Worm (Caenorhabditis elegans) whole organism, young adult: ENCODE results near the gene folt-3.

ENCODE experiments used
- F10E7.11 ChIP-seq: sonication (generic microtip); optimal IDR thresholded peaks from 2 replicates; lab custom pipeline; 2017; ENCODE audit warnings: mild to moderate bottlenecking, missing genetic modification characterization, moderate library complexity, missing compliant biosample characterization
- F39B2.1 ChIP-seq: fragments of 200-800 bp; sonication (Bioruptor generic); IDR thresholded peaks from 2 replicates; pipeline ENCODE4 v1.3.6; 2022; ENCODE audit warnings: missing genetic modification reagents, missing genetic modification characterization, missing compliant biosample characterization
- F55B11.4 ChIP-seq: sonication (generic microtip); optimal IDR thresholded peaks from 2 replicates; lab custom pipeline; 2016; ENCODE audit warnings: missing compliant biosample characterization, missing genetic modification characterization, borderline replicate concordance; ENCODE audit not compliant: insufficient read depth
- F57C9.4 ChIP-seq: sonication (generic microtip); optimal IDR thresholded peaks from 2 replicates; lab custom pipeline; 2017; ENCODE audit warnings: mild to moderate bottlenecking, missing genetic modification characterization, missing compliant biosample characterization
- Y79H2A.3 ChIP-seq: fragments of 200-800 bp; sonication (Bioruptor generic); conservative IDR thresholded peaks from 2 replicates; pipeline ENCODE4 v1.3.6; 2022; ENCODE audit warnings: missing genetic modification reagents, missing genetic modification characterization, missing compliant biosample characterization
- Y95B8A.8 ChIP-seq: fragments of 200-800 bp; sonication (Bioruptor generic); IDR thresholded peaks from 2 replicates; pipeline ENCODE4 v1.3.6; 2022; ENCODE audit warnings: missing genetic modification reagents, missing genetic modification characterization, missing compliant biosample characterization
- aptf-3 ChIP-seq: fragments of 200-800 bp; sonication (Bioruptor generic); IDR thresholded peaks from 2 replicates; pipeline ENCODE4 v1.3.6; 2022; ENCODE audit warnings: missing genetic modification characterization, missing compliant biosample characterization
- atf-7 ChIP-seq: sonication (generic microtip); optimal IDR thresholded peaks from 2 replicates; lab custom pipeline; 2017; ENCODE audit warnings: mild to moderate bottlenecking, missing genetic modification characterization, missing compliant biosample characterization
- athp-1 ChIP-seq: sonication (generic microtip); optimal IDR thresholded peaks from 2 replicates; lab custom pipeline; 2017; ENCODE audit warnings: mild to moderate bottlenecking, missing genetic modification characterization, missing compliant biosample characterization
- bed-1 ChIP-seq: fragments of 200-800 bp; sonication (Bioruptor generic); IDR thresholded peaks from 2 replicates; pipeline ENCODE4 v1.3.6; 2022; ENCODE audit warnings: missing genetic modification reagents, missing genetic modification characterization, missing compliant biosample characterization
- bed-2 ChIP-seq: fragments of 200-800 bp; sonication (Bioruptor generic); IDR thresholded peaks from 2 replicates; pipeline ENCODE4 v1.3.6; 2022; ENCODE audit warnings: missing genetic modification reagents, missing genetic modification characterization, missing compliant biosample characterization
- ccch-3 ChIP-seq: fragments of 200-800 bp; sonication (Bioruptor generic); optimal IDR thresholded peaks from 2 replicates; lab custom pipeline; 2018; ENCODE audit warnings: mild to moderate bottlenecking, missing genetic modification characterization, missing compliant biosample characterization
- cebp-1 ChIP-seq, 2 experiments: fragments of 200-800 bp in 1 of 2; sonication (Bioruptor generic) in 1 of 2; sonication (generic microtip) in 1 of 2; IDR thresholded peaks in 1 of 2; optimal IDR thresholded peaks in 1 of 2; 2 replicates each; pipeline versions ENCODE4 v1.3.6 to Lab custom; 2017 to 2022; ENCODE audit warnings: missing compliant biosample characterization in 2 of 2, missing genetic modification characterization in 2 of 2, mild to moderate bottlenecking in 1 of 2, missing genetic modification reagents in 1 of 2, moderate library complexity in 1 of 2
- ceh-100 ChIP-seq: fragments of 200-800 bp; sonication (Bioruptor generic); IDR thresholded peaks from 2 replicates; pipeline ENCODE4 v1.3.6; 2022; ENCODE audit warnings: missing genetic modification reagents, missing genetic modification characterization, missing compliant biosample characterization
- ceh-91 ChIP-seq: fragments of 200-800 bp; sonication (Bioruptor generic); IDR thresholded peaks from 2 replicates; pipeline ENCODE4 v1.3.6; 2022; ENCODE audit warnings: missing genetic modification reagents, missing genetic modification characterization, missing compliant biosample characterization
- chd-7 ChIP-seq: sonication (generic microtip); optimal IDR thresholded peaks from 2 replicates; lab custom pipeline; 2016; ENCODE audit warnings: mild to moderate bottlenecking, missing genetic modification characterization, moderate library complexity, missing compliant biosample characterization
- dox-1 ChIP-seq: fragments of 200-800 bp; sonication (Bioruptor generic); IDR thresholded peaks from 2 replicates; pipeline ENCODE4 v1.3.6; 2022; ENCODE audit warnings: missing genetic modification reagents, missing genetic modification characterization, missing compliant biosample characterization
- dpl-1 ChIP-seq: fragments of 150-350 bp; optimal IDR thresholded peaks from 2 replicates; lab custom pipeline; 2014; ENCODE audit warnings: missing biosample characterization, missing genetic modification reagents, missing genetic modification characterization
- egl-44 ChIP-seq: fragments of 200-800 bp; sonication (Bioruptor generic); IDR thresholded peaks from 2 replicates; pipeline ENCODE4 v1.3.6; 2022; ENCODE audit warnings: missing genetic modification reagents, missing genetic modification characterization, missing compliant biosample characterization
- ekl-4 ChIP-seq: fragments of 200-800 bp; sonication (Bioruptor generic); IDR thresholded peaks from 2 replicates; pipeline ENCODE4 v1.3.6; 2022; ENCODE audit warnings: missing genetic modification reagents, missing genetic modification characterization, missing compliant biosample characterization
- fkh-3 ChIP-seq: sonication (generic microtip); optimal IDR thresholded peaks from 2 replicates; lab custom pipeline; 2016; ENCODE audit warnings: mild to moderate bottlenecking, missing genetic modification characterization, missing compliant biosample characterization
- gei-17 ChIP-seq: fragments of 200-800 bp; sonication (Bioruptor generic); optimal IDR thresholded peaks from 2 replicates; lab custom pipeline; 2018; ENCODE audit warnings: mild to moderate bottlenecking, missing genetic modification characterization, missing compliant biosample characterization
- lin-26 ChIP-seq: fragments of 200-800 bp; sonication (Bioruptor generic); IDR thresholded peaks from 2 replicates; pipeline ENCODE4 v1.3.6; 2022; ENCODE audit warnings: missing genetic modification reagents, missing genetic modification characterization, missing compliant biosample characterization
- lin-40 ChIP-seq: sonication (generic microtip); optimal IDR thresholded peaks from 2 replicates; lab custom pipeline; 2016; ENCODE audit warnings: missing genetic modification characterization, mild to moderate bottlenecking, missing compliant biosample characterization, missing genotype, missing genetic modification reagents
- lsy-27 ChIP-seq: sonication (generic microtip); optimal IDR thresholded peaks from 2 replicates; lab custom pipeline; 2017; ENCODE audit warnings: missing genetic modification characterization, mild to moderate bottlenecking, missing compliant biosample characterization, antibody characterized with exemption, missing genotype, borderline replicate concordance; ENCODE audit not compliant: insufficient read depth
- mcd-1 ChIP-seq: fragments of 200-800 bp; sonication (Bioruptor generic); IDR thresholded peaks from 2 replicates; pipeline ENCODE4 v1.3.6; 2022; ENCODE audit warnings: missing genetic modification reagents, missing genetic modification characterization, missing compliant biosample characterization
- mel-28 ChIP-seq: sonication (generic microtip); optimal IDR thresholded peaks from 2 replicates; lab custom pipeline; 2016; ENCODE audit warnings: borderline replicate concordance, mild to moderate bottlenecking, missing genetic modification characterization, missing compliant biosample characterization
- nfya-2 ChIP-seq: fragments of 200-800 bp; sonication (Bioruptor generic); IDR thresholded peaks from 2 replicates; pipeline ENCODE4 v1.3.6; 2022; ENCODE audit warnings: missing genetic modification reagents, missing genetic modification characterization, missing compliant biosample characterization
- pbrm-1 ChIP-seq: fragments of 200-800 bp; sonication (Bioruptor generic); IDR thresholded peaks from 2 replicates; pipeline ENCODE4 v1.3.6; 2022; ENCODE audit warnings: missing genetic modification reagents, missing genetic modification characterization, missing compliant biosample characterization
- rcor-1 ChIP-seq: fragments of 200-800 bp; sonication (Bioruptor generic); IDR thresholded peaks from 2 replicates; pipeline ENCODE4 v1.3.6; 2022; ENCODE audit warnings: missing genetic modification reagents, missing genetic modification characterization, missing compliant biosample characterization
- rpc-1 ChIP-seq, 2 experiments: fragments of 150-350 bp in 1 of 2; sonication (generic microtip) in 1 of 2; optimal IDR thresholded peaks; 2 replicates each; lab custom pipeline; 2014 to 2018; ENCODE audit warnings: missing biosample characterization in 1 of 2, missing genetic modification characterization in 1 of 2, missing genetic modification reagents in 1 of 2, missing genotype in 1 of 2
- snpc-1.1 ChIP-seq: sonication (generic microtip); optimal IDR thresholded peaks from 2 replicates; lab custom pipeline; 2017; ENCODE audit warnings: missing genetic modification characterization, mild to moderate bottlenecking, missing compliant biosample characterization, antibody characterized with exemption, moderate library complexity, missing genotype, missing genetic modification reagents; ENCODE audit not compliant: insufficient read depth
- tbp1 ChIP-seq: fragments of 200-800 bp; sonication (Bioruptor generic); optimal IDR thresholded peaks from 2 replicates; lab custom pipeline; 2018; ENCODE audit warnings: mild to moderate bottlenecking, missing genetic modification characterization, missing compliant biosample characterization
- unc-130 ChIP-seq: sonication (generic microtip); optimal IDR thresholded peaks from 2 replicates; lab custom pipeline; 2016; ENCODE audit warnings: missing genetic modification reagents, missing genetic modification characterization, missing compliant biosample characterization
- unc-62 ChIP-seq: fragments of 150-350 bp; optimal IDR thresholded peaks from 2 replicates; lab custom pipeline; 2014; ENCODE audit warnings: missing biosample characterization, missing genetic modification reagents, missing genetic modification characterization
- zfh-2 ChIP-seq: fragments of 200-800 bp; sonication (Bioruptor generic); conservative IDR thresholded peaks from 2 replicates; pipeline ENCODE4 v1.3.6; 2022; ENCODE audit warnings: missing genetic modification reagents, missing genetic modification characterization, missing compliant biosample characterization
- zim-3 ChIP-seq: sonication (generic microtip); optimal IDR thresholded peaks from 2 replicates; lab custom pipeline; 2017; ENCODE audit warnings: mild to moderate bottlenecking, missing genetic modification characterization, moderate library complexity, missing compliant biosample characterization
- ztf-18 ChIP-seq: sonication (generic microtip); optimal IDR thresholded peaks from 2 replicates; lab custom pipeline; 2016; ENCODE audit warnings: missing genotype, mild to moderate bottlenecking, missing genetic modification characterization, missing compliant biosample characterization
- ztf-3 ChIP-seq: fragments of 200-800 bp; sonication (Bioruptor generic); optimal IDR thresholded peaks from 2 replicates; lab custom pipeline; 2018; ENCODE audit warnings: mild to moderate bottlenecking, missing genetic modification characterization, missing compliant biosample characterization
- ztf-6 ChIP-seq: fragments of 200-800 bp; sonication (Bioruptor generic); IDR thresholded peaks from 2 replicates; pipeline ENCODE4 v1.3.6; 2022; ENCODE audit warnings: missing genetic modification reagents, missing genetic modification characterization, missing compliant biosample characterization

The folt-3 gene

ce11 chrV:7580378-7580777, 29.2 kb downstream of the folt-3 start, which contains the start of gene ets-6 (continued):
- TF ChIP-seq F39B2.1 (GFP tag; lab: Robert Waterston, UW) (no peak), ztf-6 (GFP tag; lab: Robert Waterston, UW) (no peak), ekl-4 (peak; percentile 25; the same call in 1 of the 2 replicates), ztf-3 (GFP tag; lab: Kevin White, UChicago) (no peak), rcor-1 (GFP tag; lab: Robert Waterston, UW) (peak; percentile 61), pbrm-1 (GFP tag; lab: Robert Waterston, UW) (no peak), tbp1 (peak; percentile 4), unc-130 (no peak), snpc-1.1 (tag; lab: Kevin White, UChicago) (no peak), atf-7 (no peak), fkh-3 (tag; lab: Kevin White, UChicago) (no peak), aptf-3 (no peak), Y95B8A.8 (GFP tag; lab: Robert Waterston, UW) (no peak), F55B11.4 (tag; lab: Kevin White, UChicago) (no peak), unc-62 (GFP tag; lab: Kevin White, UChicago) (no peak), egl-44 (GFP tag; lab: Robert Waterston, UW) (no peak), bed-2 (GFP tag; lab: Robert Waterston, UW) (no peak), dox-1 (GFP tag; lab: Robert Waterston, UW) (peak; percentile 56), lsy-27 (tag; lab: Kevin White, UChicago) (no peak), Y79H2A.3 (GFP tag; lab: Robert Waterston, UW) (no peak), lin-26 (GFP tag; lab: Robert Waterston, UW) (no peak), ceh-91 (GFP tag; lab: Robert Waterston, UW) (no peak; the same call in 1 of the 2 replicates), rpc-1 (optimal IDR thresholded peaks at IDR 0.05; lab: Kevin White, UChicago) (no peak), rpc-1 (tag; optimal IDR thresholded peaks at IDR 0.05; lab: Kevin White, UChicago) (no peak), ceh-100 (GFP tag; lab: Robert Waterston, UW) (no peak), chd-7 (tag; lab: Kevin White, UChicago) (no peak), ccch-3 (GFP tag; lab: Kevin White, UChicago) (no peak), zim-3 (tag; lab: Kevin White, UChicago) (no peak), dpl-1 (GFP tag; lab: Kevin White, UChicago) (no peak), gei-17 (no peak), cebp-1 (GFP tag; IDR thresholded peaks at IDR 0.05; lab: Robert Waterston, UW) (no peak), cebp-1 (tag; optimal IDR thresholded peaks at IDR 0.05; lab: Kevin White, UChicago) (peak; percentile 17), ztf-18 (tag; lab: Kevin White, UChicago) (peak; percentile 65), mcd-1 (GFP tag; lab: Robert Waterston, UW) (peak; percentile 93), mel-28 (tag; lab: Kevin White, UChicago) (no peak), F10E7.11 (no peak), lin-40 (tag; lab: Kevin White, UChicago) (peak; percentile 21), nfya-2 (GFP tag; lab: Robert Waterston, UW) (no peak), athp-1 (peak; percentile 14), bed-1 (GFP tag; lab: Robert Waterston, UW) (no peak), F57C9.4 (tag; lab: Kevin White, UChicago) (no peak), zfh-2 (no peak)
